Worm (Caenorhabditis elegans): ENCODE results near the gene C06A1.6.

ce11 chrII:10543457-10544137 is 20.9 kb downstream of the C06A1.6 start:
- no peak for TF ChIP-seq nhr-77 (tag; optimal IDR thresholded peaks at IDR 0.05)
- no peak for TF ChIP-seq nhr-12 (tag; optimal IDR thresholded peaks at IDR 0.05)
- TF ChIP-seq nhr-23 (tag; optimal IDR thresholded peaks at IDR 0.05), result no peak
- TF ChIP-seq unc-39 (tag; optimal IDR thresholded peaks at IDR 0.05), result no peak
- peak; percentile 7 for TF ChIP-seq elt-1 (tag; optimal IDR thresholded peaks at IDR 0.05)
- TF ChIP-seq nhr-237 (tag; optimal IDR thresholded peaks at IDR 0.05), result no peak
- no peak for TF ChIP-seq unc-62 (GFP tag; optimal IDR thresholded peaks at IDR 0.05)
- no peak for TF ChIP-seq ceh-82 (tag; optimal IDR thresholded peaks at IDR 0.05)
- TF ChIP-seq ama-1 (optimal IDR thresholded peaks at IDR 0.05), result peak; percentile 47
